Fruit fly (Drosophila melanogaster) whole organism, embryonic: ENCODE results near the gene sick.

Source experiments
- Abd-B ChIP-seq: fragments of 200-800 bp; sonication (Bioruptor generic); optimal IDR thresholded peaks from 2 replicates; lab custom pipeline; 2018; ENCODE audit warnings: missing biosample characterization, mild to moderate bottlenecking, missing genetic modification characterization, moderate library complexity
- CG10147 ChIP-seq: fragments of 200-800 bp; sonication (Bioruptor generic); optimal IDR thresholded peaks from 2 replicates; lab custom pipeline; 2019; ENCODE audit warnings: missing biosample characterization, mild to moderate bottlenecking, missing genetic modification characterization, moderate library complexity
- CG10321 ChIP-seq: fragments of 200-800 bp; sonication (Bioruptor generic); IDR thresholded peaks from 2 replicates; pipeline ENCODE4 v1.3.6; 2022; ENCODE audit warnings: missing biosample characterization, missing genetic modification characterization
- CG10979 ChIP-seq: fragments of 200-800 bp; sonication (Bioruptor generic); optimal IDR thresholded peaks from 2 replicates; lab custom pipeline; 2018; ENCODE audit warnings: missing biosample characterization, mild to moderate bottlenecking, missing genetic modification characterization, moderate library complexity
- CG11085 ChIP-seq: fragments of 200-800 bp; sonication (Bioruptor generic); IDR thresholded peaks from 2 replicates; pipeline ENCODE4 v1.3.6; 2022; ENCODE audit warnings: missing biosample characterization, missing genetic modification characterization
- CG11247 ChIP-seq: fragments of 200-800 bp; sonication (Bioruptor generic); IDR thresholded peaks from 2 replicates; pipeline ENCODE4 v1.3.6; 2022; ENCODE audit warnings: missing biosample characterization, missing genetic modification characterization
- CG11696 ChIP-seq: fragments of 200-800 bp; sonication (Bioruptor generic); IDR thresholded peaks from 2 replicates; pipeline ENCODE4 v1.3.6; 2022; ENCODE audit warnings: missing biosample characterization, missing genetic modification characterization
- CG12155 ChIP-seq: fragments of 200-800 bp; sonication (Bioruptor generic); optimal IDR thresholded peaks from 3 replicates; lab custom pipeline; 2016; ENCODE audit warnings: missing biosample characterization, missing genetic modification characterization
- CG12219 ChIP-seq: fragments of 200-800 bp; sonication (Bioruptor generic); optimal IDR thresholded peaks from 3 replicates; lab custom pipeline; 2018; ENCODE audit warnings: missing biosample characterization, mild to moderate bottlenecking, missing genetic modification characterization
- CG13894 ChIP-seq: fragments of 200-800 bp; sonication (Bioruptor generic); optimal IDR thresholded peaks from 3 replicates; lab custom pipeline; 2018; ENCODE audit warnings: missing biosample characterization, mild to moderate bottlenecking, missing genetic modification characterization, moderate library complexity
- CG14860 ChIP-seq: fragments of 200-800 bp; sonication (Bioruptor generic); IDR thresholded peaks from 3 replicates; pipeline ENCODE4 v1.3.6; 2022; ENCODE audit warnings: missing biosample characterization, missing genetic modification characterization; ENCODE audit not compliant: partially characterized antibody
- CG15073 ChIP-seq: fragments of 200-800 bp; sonication (Bioruptor generic); optimal IDR thresholded peaks from 2 replicates; lab custom pipeline; 2016; ENCODE audit warnings: missing biosample characterization, missing genetic modification characterization
- CG15601 ChIP-seq: fragments of 200-800 bp; sonication (Bioruptor generic); optimal IDR thresholded peaks from 3 replicates; lab custom pipeline; 2019; ENCODE audit warnings: missing biosample characterization, mild to moderate bottlenecking, missing genetic modification characterization, moderate library complexity
- CG17802 ChIP-seq: fragments of 200-800 bp; sonication (Bioruptor generic); optimal IDR thresholded peaks from 2 replicates; lab custom pipeline; 2018; ENCODE audit warnings: missing biosample characterization, mild to moderate bottlenecking, missing genetic modification characterization, moderate library complexity
- CG2116 ChIP-seq: fragments of 200-800 bp; sonication (Bioruptor generic); optimal IDR thresholded peaks from 3 replicates; lab custom pipeline; 2018; ENCODE audit warnings: missing biosample characterization, mild to moderate bottlenecking, missing genetic modification characterization
- CG31388 ChIP-seq: fragments of 200-800 bp; sonication (Bioruptor generic); optimal IDR thresholded peaks from 2 replicates; lab custom pipeline; 2016; ENCODE audit warnings: missing biosample characterization, missing genetic modification characterization
- CG32532 ChIP-seq: fragments of 200-800 bp; sonication (Bioruptor generic); IDR thresholded peaks from 2 replicates; pipeline ENCODE4 v1.3.6; 2022; ENCODE audit warnings: missing biosample characterization, missing genetic modification characterization
- CG4617 ChIP-seq: fragments of 200-800 bp; sonication (Bioruptor generic); optimal IDR thresholded peaks from 3 replicates; lab custom pipeline; 2016; ENCODE audit warnings: missing biosample characterization, missing genetic modification characterization, borderline replicate concordance
- CG5245 ChIP-seq: fragments of 200-800 bp; sonication (Bioruptor generic); optimal IDR thresholded peaks from 3 replicates; lab custom pipeline; 2016; ENCODE audit warnings: missing biosample characterization, missing genetic modification characterization
- CG7745 ChIP-seq: fragments of 200-800 bp; sonication (Bioruptor generic); optimal IDR thresholded peaks from 2 replicates; lab custom pipeline; 2018; ENCODE audit warnings: missing biosample characterization, mild to moderate bottlenecking, missing genetic modification characterization, moderate library complexity
- CG7963 ChIP-seq: fragments of 200-800 bp; sonication (Bioruptor generic); IDR thresholded peaks from 3 replicates; pipeline ENCODE4 v1.3.6; 2022; ENCODE audit warnings: missing biosample characterization, missing genetic modification characterization; ENCODE audit not compliant: partially characterized antibody
- CHES-1-like ChIP-seq: fragments of 200-800 bp; sonication (Bioruptor generic); optimal IDR thresholded peaks from 2 replicates; lab custom pipeline; 2016; ENCODE audit warnings: missing biosample characterization, missing genetic modification characterization
- Dip3 ChIP-seq: fragments of 200-800 bp; sonication (Bioruptor generic); optimal IDR thresholded peaks from 3 replicates; lab custom pipeline; 2016; ENCODE audit warnings: missing biosample characterization, missing genetic modification characterization
- Doc3 ChIP-seq: fragments of 200-800 bp; sonication (Bioruptor generic); IDR thresholded peaks from 3 replicates; pipeline ENCODE4 v1.3.6; 2022; ENCODE audit warnings: missing biosample characterization, missing genetic modification characterization; ENCODE audit not compliant: partially characterized antibody
- Elba2 ChIP-seq: fragments of 200-800 bp; sonication (Bioruptor generic); optimal IDR thresholded peaks from 3 replicates; lab custom pipeline; 2016; ENCODE audit warnings: missing biosample characterization, missing genetic modification characterization
- H15 ChIP-seq: fragments of 200-800 bp; sonication (Bioruptor generic); IDR thresholded peaks from 3 replicates; pipeline ENCODE4 v1.3.6; 2022; ENCODE audit warnings: missing biosample characterization, missing genetic modification characterization
- Lhr ChIP-seq: fragments of 200-800 bp; sonication (Bioruptor generic); optimal IDR thresholded peaks from 3 replicates; lab custom pipeline; 2017; ENCODE audit warnings: mild to moderate bottlenecking, missing biosample characterization, missing genetic modification reagents, missing genetic modification characterization
- MESR4 ChIP-seq: fragments of 200-800 bp; sonication (Bioruptor generic); optimal IDR thresholded peaks from 2 replicates; lab custom pipeline; 2018; ENCODE audit warnings: missing biosample characterization, mild to moderate bottlenecking, missing genetic modification characterization, moderate library complexity
- Mad ChIP-seq: fragments of 200-800 bp; sonication (Bioruptor generic); optimal IDR thresholded peaks from 2 replicates; lab custom pipeline; 2016; ENCODE audit warnings: missing biosample characterization, missing genetic modification characterization
- Med ChIP-seq: fragments of 200-800 bp; sonication (Bioruptor generic); peaks from one replicate; lab custom pipeline; 2016; ENCODE audit warnings: missing biosample characterization, missing genetic modification characterization, mild to moderate bottlenecking, inconsistent platforms, moderate library complexity
- Nf-YC ChIP-seq: fragments of 200-800 bp; optimal IDR thresholded peaks from 3 replicates; lab custom pipeline; 2019; ENCODE audit warnings: missing biosample characterization, mild to moderate bottlenecking, missing genetic modification characterization, moderate library complexity
- Sin3A ChIP-seq: fragments of >200 bp; optimal IDR thresholded peaks from 2 replicates; lab custom pipeline; 2018
- Ssrp ChIP-seq: fragments of 200-800 bp; sonication (Bioruptor generic); optimal IDR thresholded peaks from 2 replicates; lab custom pipeline; 2018; ENCODE audit warnings: missing biosample characterization, mild to moderate bottlenecking, missing genetic modification characterization, moderate library complexity
- bcd ChIP-seq: fragments of 200-800 bp; sonication (Bioruptor generic); optimal IDR thresholded peaks from 2 replicates; lab custom pipeline; 2017; ENCODE audit warnings: missing biosample characterization, mild to moderate bottlenecking, missing genetic modification characterization
- cg ChIP-seq: fragments of 200-800 bp; sonication (Bioruptor generic); optimal IDR thresholded peaks from 3 replicates; lab custom pipeline; 2019; ENCODE audit warnings: missing biosample characterization, mild to moderate bottlenecking, missing genetic modification characterization, moderate library complexity
- crc ChIP-seq: fragments of 200-800 bp; sonication (Bioruptor generic); optimal IDR thresholded peaks from 2 replicates; lab custom pipeline; 2016; ENCODE audit warnings: missing biosample characterization, missing genetic modification characterization
- crp ChIP-seq, 2 experiments: fragments of 200-800 bp; sonication (Bioruptor generic); optimal IDR thresholded peaks; 2 replicates in 1 of 2; 3 replicates in 1 of 2; lab custom pipeline; 2017; ENCODE audit warnings: missing biosample characterization in 2 of 2, missing genetic modification characterization in 2 of 2, mild to moderate bottlenecking in 1 of 2, moderate library complexity in 1 of 2
- danr ChIP-seq: fragments of 200-800 bp; sonication (Bioruptor generic); IDR thresholded peaks from 2 replicates; pipeline ENCODE4 v1.3.6; 2022; ENCODE audit warnings: missing biosample characterization, missing genetic modification characterization
- hbn ChIP-seq: fragments of 200-800 bp; sonication (Bioruptor generic); IDR thresholded peaks from 2 replicates; pipeline ENCODE4 v1.3.6; 2022; ENCODE audit warnings: missing biosample characterization, missing genetic modification characterization; ENCODE audit not compliant: partially characterized antibody
- hth ChIP-seq: fragments of >200 bp; optimal IDR thresholded peaks from 2 replicates; lab custom pipeline; 2017; ENCODE audit warnings: inconsistent platforms
- jigr1 ChIP-seq: fragments of 200-800 bp; sonication (Bioruptor generic); IDR thresholded peaks from 3 replicates; pipeline ENCODE4 v1.3.6; 2022; ENCODE audit warnings: missing biosample characterization, missing genetic modification characterization
- kni ChIP-seq: fragments of 200-800 bp; sonication (Bioruptor generic); optimal IDR thresholded peaks from 3 replicates; lab custom pipeline; 2017; ENCODE audit warnings: mild to moderate bottlenecking, missing biosample characterization, missing genetic modification reagents, missing genetic modification characterization
- otp ChIP-seq: fragments of 200-800 bp; sonication (Bioruptor generic); IDR thresholded peaks from 3 replicates; pipeline ENCODE4, ENCODE4 v1.3.6; 2022; ENCODE audit warnings: missing biosample characterization, missing genetic modification characterization
- pho ChIP-seq: fragments of 200-800 bp; sonication (Bioruptor generic); optimal IDR thresholded peaks from 2 replicates; lab custom pipeline; 2016; ENCODE audit warnings: missing biosample characterization, missing genetic modification characterization
- repo ChIP-seq: fragments of 200-800 bp; sonication (Bioruptor generic); optimal IDR thresholded peaks from 2 replicates; lab custom pipeline; 2016; ENCODE audit warnings: missing biosample characterization, missing genetic modification characterization
- row ChIP-seq: fragments of 200-800 bp; sonication (Bioruptor generic); IDR thresholded peaks from 3 replicates; pipeline ENCODE4 v1.3.6; 2022; ENCODE audit warnings: missing biosample characterization, missing genetic modification characterization
- sd ChIP-seq: fragments of 200-800 bp; sonication (Bioruptor generic); optimal IDR thresholded peaks from 3 replicates; lab custom pipeline; 2018; ENCODE audit warnings: missing biosample characterization, mild to moderate bottlenecking, missing genetic modification characterization, moderate library complexity
- sens ChIP-seq: fragments of 200-800 bp; sonication (Bioruptor generic); peaks from one replicate; lab custom pipeline; 2016; ENCODE audit warnings: missing biosample characterization, missing genetic modification characterization
- slp2 ChIP-seq: fragments of 200-800 bp; sonication (Bioruptor generic); optimal IDR thresholded peaks from 2 replicates; lab custom pipeline; 2016; ENCODE audit warnings: missing biosample characterization, missing genetic modification characterization
- tio ChIP-seq: fragments of 200-800 bp; sonication (Bioruptor generic); optimal IDR thresholded peaks from 2 replicates; lab custom pipeline; 2017; ENCODE audit warnings: missing biosample characterization, missing genetic modification characterization, inconsistent platforms
- z ChIP-seq: fragments of 200-800 bp; sonication (Bioruptor generic); IDR thresholded peaks from 3 replicates; pipeline ENCODE4 v1.3.6; 2022; ENCODE audit warnings: missing biosample characterization, missing genetic modification characterization
- zen ChIP-seq: fragments of 200-800 bp; sonication (Bioruptor generic); optimal IDR thresholded peaks from 3 replicates; lab custom pipeline; 2018; ENCODE audit warnings: missing biosample characterization, mild to moderate bottlenecking, missing genetic modification characterization, moderate library complexity

Gene sick

DNA sequence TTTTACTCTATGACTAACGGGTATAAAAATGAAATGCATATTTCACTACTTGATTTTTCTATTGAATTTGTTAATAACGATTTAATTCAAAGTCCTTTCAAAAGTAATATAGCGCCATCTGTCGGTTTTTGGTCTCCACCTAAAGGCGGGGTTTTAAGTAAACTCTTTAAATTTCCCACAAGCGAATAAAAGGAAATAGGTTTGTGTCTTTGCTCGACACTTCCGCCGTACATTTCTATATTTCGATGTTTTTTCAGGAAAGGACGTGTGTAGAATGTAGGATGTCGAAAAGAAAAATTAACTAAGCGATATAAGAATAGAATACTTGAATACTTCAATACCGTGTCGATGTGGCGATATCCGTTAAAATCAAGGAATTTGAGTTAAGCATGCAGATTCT is 21.0 kb downstream of the sick start (continued):
- no peak for TF ChIP-seq pho (GFP tag; lab: Kevin White, UChicago)
- TF ChIP-seq zen (tag; lab: Kevin White, UChicago), result peak; percentile 45
- no peak for TF ChIP-seq row (GFP tag; lab: Robert Waterston, UW)
- TF ChIP-seq CG11085 (GFP tag; lab: Robert Waterston, UW), result no peak
- TF ChIP-seq Lhr, result peak; percentile 87
- TF ChIP-seq CG12219 (GFP tag; lab: Kevin White, UChicago), result no peak
- TF ChIP-seq CG11696 (GFP tag; lab: Robert Waterston, UW), result no peak
- TF ChIP-seq kni, result no peak
- TF ChIP-seq crc (GFP tag; lab: Kevin White, UChicago), result no peak
- no peak for TF ChIP-seq CG12155 (GFP tag; lab: Kevin White, UChicago)
- no peak for TF ChIP-seq Mad (GFP tag; lab: Kevin White, UChicago)
- peak; percentile 9 for TF ChIP-seq CG10979 (tag; lab: Kevin White, UChicago)
- no peak for TF ChIP-seq CG10321 (GFP tag; lab: Robert Waterston, UW)
- no peak for TF ChIP-seq hbn (GFP tag; lab: Robert Waterston, UW)
- no peak for TF ChIP-seq Abd-B (GFP tag; lab: Kevin White, UChicago)
- no peak for TF ChIP-seq CG7963
- TF ChIP-seq Ssrp (tag; lab: Kevin White, UChicago), result peak; percentile 12
- no peak for TF ChIP-seq CHES-1-like
- TF ChIP-seq CG2116 (GFP tag; lab: Kevin White, UChicago), result peak; percentile 41
- no peak for TF ChIP-seq CG17802 (tag; lab: Kevin White, UChicago)
- no peak for TF ChIP-seq cg
- no peak for TF ChIP-seq CG14860 (GFP tag; lab: Robert Waterston, UW)
- TF ChIP-seq CG10147, result no peak
- peak; percentile 48 for TF ChIP-seq CG13894
- TF ChIP-seq Sin3A (lab: Kevin White, UChicago), result no peak
- TF ChIP-seq sd (tag; lab: Kevin White, UChicago), result no peak
- peak; percentile 34 for TF ChIP-seq CG15601 (tag; lab: Kevin White, UChicago)
- peak; percentile 78 for TF ChIP-seq sens (GFP tag; lab: Kevin White, UChicago)
- TF ChIP-seq CG15073 (GFP tag; lab: Kevin White, UChicago), result no peak
- peak; percentile 52; the same call in 1 of the 3 replicates for TF ChIP-seq otp (GFP tag; lab: Robert Waterston, UW)
- TF ChIP-seq tio (GFP tag; lab: Kevin White, UChicago), result peak; percentile 6
- TF ChIP-seq MESR4, result no peak
- no peak for TF ChIP-seq Dip3 (GFP tag; lab: Kevin White, UChicago)
- TF ChIP-seq jigr1 (GFP tag; lab: Robert Waterston, UW), result no peak
- no peak for TF ChIP-seq CG31388 (GFP tag; lab: Kevin White, UChicago)
- peak; percentile 76 for TF ChIP-seq Med (GFP tag; lab: Kevin White, UChicago)
- peak; percentile 20 for TF ChIP-seq CG5245 (GFP tag; lab: Kevin White, UChicago)
- TF ChIP-seq Elba2 (GFP tag; lab: Kevin White, UChicago), result peak; percentile 55
- TF ChIP-seq Nf-YC (tag; lab: Kevin White, UChicago), result no peak
- TF ChIP-seq Doc3, result no peak
- no peak for TF ChIP-seq CG4617 (GFP tag; lab: Kevin White, UChicago)
- no peak for TF ChIP-seq bcd (GFP tag; lab: Kevin White, UChicago)
- no peak for TF ChIP-seq repo (GFP tag; lab: Kevin White, UChicago)
- no peak for TF ChIP-seq hth (lab: Kevin White, UChicago)
- TF ChIP-seq H15 (GFP tag; lab: Robert Waterston, UW), result no peak
- no peak for TF ChIP-seq danr (GFP tag; lab: Robert Waterston, UW)
- TF ChIP-seq CG11247, result no peak
- TF ChIP-seq CG7745 (tag; lab: Kevin White, UChicago), result no peak
- no peak for TF ChIP-seq crp (GFP tag; optimal IDR thresholded peaks at IDR 0.05; lab: Kevin White, UChicago)
- no peak for TF ChIP-seq slp2 (GFP tag; lab: Kevin White, UChicago)
- TF ChIP-seq CG32532 (GFP tag; lab: Robert Waterston, UW), result no peak; the same call in 1 of the 2 replicates
- no peak for TF ChIP-seq z
